Fruit fly (Drosophila melanogaster): ENCODE data around the gene ND-B14.5A.

ND-B14.5A gene

dm6 chrX:2218455-2218854 lies 46.1 kb downstream of the ND-B14.5A start:
- TF ChIP-seq CG4424 (GFP tag; optimal IDR thresholded peaks at IDR 0.05) (no peak), sc (optimal IDR thresholded peaks at IDR 0.05) (no peak), sc (GFP tag; optimal IDR thresholded peaks at IDR 0.05) (no peak), sd (tag; optimal IDR thresholded peaks at IDR 0.05) (peak; percentile 83), CG6272 (GFP tag; IDR thresholded peaks at IDR 0.05) (no peak), sr (GFP tag; IDR thresholded peaks at IDR 0.05) (peak; percentile 80)

- TF ChIP-seq CG12155 (GFP tag; optimal IDR thresholded peaks at IDR 0.05) (no peak), sd (tag; optimal IDR thresholded peaks at IDR 0.05) (peak; percentile 61), sr (GFP tag; IDR thresholded peaks at IDR 0.05) (peak; percentile 46; the same call in 1 of the 3 replicates), Deaf1 (tag; optimal IDR thresholded peaks at IDR 0.05) (peak; percentile 18), ttk (GFP tag; IDR thresholded peaks at IDR 0.05) (no peak), CG10543 (GFP tag; optimal IDR thresholded peaks at IDR 0.05) (peak; percentile 89), abd-A (tag; optimal IDR thresholded peaks at IDR 0.05) (peak; percentile 26), CG4328 (GFP tag; optimal IDR thresholded peaks at IDR 0.05) (peak; percentile 58), chinmo (GFP tag; IDR thresholded peaks at IDR 0.05; ENCODE audit: partially characterized antibody) (0 out of 4 replicates have a peak, but pooled peaks have one; percentile 21), bowl (GFP tag; IDR thresholded peaks at IDR 0.05) (no peak)
Measured at dm6 chrX:2219246-2219645, 46.9 kb downstream of the ND-B14.5A start.

dm6 chrX:2219899-2220298 lies 47.6 kb downstream of the ND-B14.5A start:
- no peak for TF ChIP-seq odd (GFP tag; optimal IDR thresholded peaks at IDR 0.05)
- no peak for TF ChIP-seq fru (optimal IDR thresholded peaks at IDR 0.05)
- TF ChIP-seq hkb (optimal IDR thresholded peaks at IDR 0.05), result no peak
- TF ChIP-seq hkb (GFP tag; IDR thresholded peaks at IDR 0.05), result 0 out of 2 replicates have a peak, but pooled peaks have one; percentile 9
- no peak for TF ChIP-seq CG7556 (GFP tag; optimal IDR thresholded peaks at IDR 0.05)
- TF ChIP-seq slbo (GFP tag; IDR thresholded peaks at IDR 0.05), result no peak
- peak; percentile 9 for TF ChIP-seq Ssrp (tag; optimal IDR thresholded peaks at IDR 0.05)
- TF ChIP-seq sd (tag; optimal IDR thresholded peaks at IDR 0.05), result no peak
- no peak for TF ChIP-seq CG15479 (GFP tag; optimal IDR thresholded peaks at IDR 0.05)
- no peak for TF ChIP-seq esg (GFP tag; conservative IDR thresholded peaks at IDR 0.05)
- TF ChIP-seq ab (GFP tag; optimal IDR thresholded peaks at IDR 0.05), result no peak
- TF ChIP-seq TFAM (GFP tag; optimal IDR thresholded peaks at IDR 0.05), result no peak
- no peak for TF ChIP-seq CG3407 (GFP tag; optimal IDR thresholded peaks at IDR 0.05)
- TF ChIP-seq Mes4 (GFP tag; optimal IDR thresholded peaks at IDR 0.05), result no peak
- no peak for TF ChIP-seq disco-r (GFP tag; optimal IDR thresholded peaks at IDR 0.05)
- no peak for TF ChIP-seq chn (GFP tag; optimal IDR thresholded peaks at IDR 0.05)
- no peak for TF ChIP-seq CG3847 (GFP tag; IDR thresholded peaks at IDR 0.05)
- no peak for TF ChIP-seq CG10147 (GFP tag; optimal IDR thresholded peaks at IDR 0.05)
- no peak for TF ChIP-seq CG15073 (GFP tag; optimal IDR thresholded peaks at IDR 0.05)
- no peak for TF ChIP-seq CG8924 (tag; optimal IDR thresholded peaks at IDR 0.05)
- no peak for TF ChIP-seq wdn (GFP tag; IDR thresholded peaks at IDR 0.05)
- TF ChIP-seq CG34376 (GFP tag; optimal IDR thresholded peaks at IDR 0.05), result no peak
- peak; percentile 51 for TF ChIP-seq Drgx (GFP tag; IDR thresholded peaks at IDR 0.05)
- TF ChIP-seq GATAe (GFP tag; conservative IDR thresholded peaks at IDR 0.05), result no peak
- TF ChIP-seq nmo (GFP tag; optimal IDR thresholded peaks at IDR 0.05), result peak; percentile 17
- no peak for TF ChIP-seq CG10267 (tag; optimal IDR thresholded peaks at IDR 0.05)
- TF ChIP-seq CG15601 (tag; optimal IDR thresholded peaks at IDR 0.05), result no peak
- no peak for TF ChIP-seq Bteb2 (GFP tag; optimal IDR thresholded peaks at IDR 0.05)
- no peak for TF ChIP-seq CG16779 (GFP tag; IDR thresholded peaks at IDR 0.05)
- TF ChIP-seq crc (GFP tag; optimal IDR thresholded peaks at IDR 0.05), result no peak
- no peak for TF ChIP-seq CG15696 (tag; optimal IDR thresholded peaks at IDR 0.05)
- TF ChIP-seq dimm (GFP tag; IDR thresholded peaks at IDR 0.05), result no peak
- no peak for TF ChIP-seq Oaz (GFP tag; IDR thresholded peaks at IDR 0.05)
- TF ChIP-seq lbe (GFP tag; optimal IDR thresholded peaks at IDR 0.05), result no peak
- TF ChIP-seq CG6683 (GFP tag; optimal IDR thresholded peaks at IDR 0.05), result no peak
- TF ChIP-seq org-1 (GFP tag; optimal IDR thresholded peaks at IDR 0.05), result no peak
- TF ChIP-seq Mad (GFP tag; optimal IDR thresholded peaks at IDR 0.05), result no peak
